Worm (Caenorhabditis elegans): ENCODE data around the gene C04C11.1.

DNA sequence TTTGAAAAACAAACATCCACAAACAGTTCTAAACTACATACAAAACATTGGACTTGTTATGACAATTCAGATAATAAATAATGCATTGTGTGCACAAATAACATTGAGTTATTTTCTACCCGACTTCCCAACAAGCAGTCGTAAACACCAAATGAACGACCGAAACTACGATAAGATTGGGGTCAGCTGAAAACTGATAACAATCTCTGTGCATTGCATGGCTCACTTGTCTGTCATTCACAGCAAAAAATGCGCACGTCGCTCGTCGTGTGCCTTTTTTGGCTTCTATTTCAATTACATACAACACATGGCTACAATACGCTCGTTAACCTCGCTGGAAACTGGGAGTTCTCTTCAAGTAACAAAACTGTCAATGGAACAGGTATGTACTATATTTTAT is 50.6 kb downstream of the C04C11.1 start, which contains the start of gene C33G3.4:
- TF ChIP-seq flt-1 (GFP tag; IDR thresholded peaks at IDR 0.05): no peak
- TF ChIP-seq ztf-29 (GFP tag; IDR thresholded peaks at IDR 0.05): no peak
- TF ChIP-seq cog-1 (tag; optimal IDR thresholded peaks at IDR 0.05): no peak
- no peak for TF ChIP-seq ref-1 (GFP tag; conservative IDR thresholded peaks at IDR 0.05)

All from whole organism, midembryonic.